Fruit fly (Drosophila melanogaster): ENCODE measurements around the gene CG32201.

The CG32201 gene

dm6 chr3L:18632187-18632635 lies 22.8 kb downstream of the CG32201 start:
- TF ChIP-seq corto (GFP tag; optimal IDR thresholded peaks at IDR 0.05) (peak; percentile 17), Med (GFP tag) (peak; percentile 8), Fer1 (GFP tag; optimal IDR thresholded peaks at IDR 0.05) (peak; percentile 11), CG15514 (GFP tag; optimal IDR thresholded peaks at IDR 0.05) (peak; percentile 5), twi (tag; optimal IDR thresholded peaks at IDR 0.05) (no peak), cad (GFP tag; optimal IDR thresholded peaks at IDR 0.05) (no peak), ash1 (GFP tag; optimal IDR thresholded peaks at IDR 0.05) (no peak), usp (GFP tag; optimal IDR thresholded peaks at IDR 0.05) (no peak), Atf3 (GFP tag; optimal IDR thresholded peaks at IDR 0.05) (no peak), ATbp (GFP tag; optimal IDR thresholded peaks at IDR 0.05) (no peak), sug (tag; optimal IDR thresholded peaks at IDR 0.05) (peak; percentile 56), bcd (GFP tag; optimal IDR thresholded peaks at IDR 0.05) (no peak), Antp (GFP tag; optimal IDR thresholded peaks at IDR 0.05) (no peak), CG16813 (GFP tag; IDR thresholded peaks at IDR 0.05; ENCODE audit: partially characterized antibody) (no peak), CG17568 (GFP tag; optimal IDR thresholded peaks at IDR 0.05) (peak; percentile 35), oc (tag; optimal IDR thresholded peaks at IDR 0.05) (no peak), cwo (GFP tag; optimal IDR thresholded peaks at IDR 0.05) (peak; percentile 67), sqz (GFP tag; optimal IDR thresholded peaks at IDR 0.05) (peak; percentile 12), dmrt99B (tag; optimal IDR thresholded peaks at IDR 0.05) (no peak), ato (GFP tag; IDR thresholded peaks at IDR 0.05; ENCODE audit: partially characterized antibody) (no peak), CG7745 (tag; optimal IDR thresholded peaks at IDR 0.05) (no peak), Hmr (GFP tag; optimal IDR thresholded peaks at IDR 0.05) (peak; percentile 3), lab (GFP tag; optimal IDR thresholded peaks at IDR 0.05) (peak; percentile 17), chinmo (GFP tag; IDR thresholded peaks at IDR 0.05; ENCODE audit: partially characterized antibody) (0 out of 4 replicates have a peak, but pooled peaks have one; percentile 57), CG12942 (GFP tag; optimal IDR thresholded peaks at IDR 0.05) (no peak), CG17912 (GFP tag; optimal IDR thresholded peaks at IDR 0.05) (no peak), Spps (tag; optimal IDR thresholded peaks at IDR 0.05) (no peak), disco-r (GFP tag; optimal IDR thresholded peaks at IDR 0.05) (no peak), insv (GFP tag; optimal IDR thresholded peaks at IDR 0.05) (no peak), HHEX (GFP tag; optimal IDR thresholded peaks at IDR 0.05) (no peak), danr (GFP tag; IDR thresholded peaks at IDR 0.05) (no peak), CG2116 (GFP tag; optimal IDR thresholded peaks at IDR 0.05) (no peak), ssp (GFP tag; IDR thresholded peaks at IDR 0.05) (no peak), HmgZ (tag; optimal IDR thresholded peaks at IDR 0.05) (peak; percentile 32), so (GFP tag; IDR thresholded peaks at IDR 0.05) (no peak), CG13287 (GFP tag; IDR thresholded peaks at IDR 0.05; ENCODE audit: partially characterized antibody) (no peak), Bteb2 (GFP tag; optimal IDR thresholded peaks at IDR 0.05) (no peak), sob (GFP tag; IDR thresholded peaks at IDR 0.05) (peak; percentile 28; the same call in 1 of the 2 replicates), CG8924 (tag; optimal IDR thresholded peaks at IDR 0.05) (no peak), sd (tag; optimal IDR thresholded peaks at IDR 0.05) (peak; percentile 52), grn (GFP tag; optimal IDR thresholded peaks at IDR 0.05) (peak; percentile 57), p53 (GFP tag; optimal IDR thresholded peaks at IDR 0.05) (no peak), CG34376 (GFP tag; optimal IDR thresholded peaks at IDR 0.05) (peak; percentile 39), Vsx1 (GFP tag; optimal IDR thresholded peaks at IDR 0.05) (no peak), schlank (tag; optimal IDR thresholded peaks at IDR 0.05) (no peak), CkIIα-i1 (GFP tag; IDR thresholded peaks at IDR 0.05) (no peak), kah (GFP tag; optimal IDR thresholded peaks at IDR 0.05) (no peak), CG8944 (GFP tag; optimal IDR thresholded peaks at IDR 0.05) (no peak), CG6689 (GFP tag; IDR thresholded peaks at IDR 0.05) (no peak), Sry-δ (GFP tag; optimal IDR thresholded peaks at IDR 0.05) (no peak)
